Fruit fly (Drosophila melanogaster): Measurements from ENCODE around the gene Lint-O.

The Lint-O gene

dm6 chrX:2708156-2708734 is 9.7 kb downstream of the Lint-O start, which contains the start of gene CG2681 (continued):
- TF ChIP-seq inv (GFP tag; IDR thresholded peaks at IDR 0.05; ENCODE audit: partially characterized antibody): no peak
- no peak for TF ChIP-seq fd102C (GFP tag; optimal IDR thresholded peaks at IDR 0.05)
- TF ChIP-seq Usf (GFP tag; optimal IDR thresholded peaks at IDR 0.05): no peak
- no peak for TF ChIP-seq phol (tag; optimal IDR thresholded peaks at IDR 0.05)
- TF ChIP-seq jing (GFP tag; optimal IDR thresholded peaks at IDR 0.05): no peak
- TF ChIP-seq Aef1 (GFP tag; IDR thresholded peaks at IDR 0.05): peak; percentile 43; the same call in 1 of the 3 replicates
- TF ChIP-seq CG10321 (GFP tag; IDR thresholded peaks at IDR 0.05): no peak
- TF ChIP-seq CG11560 (tag; IDR thresholded peaks at IDR 0.05): 0 out of 3 replicates have a peak, but pooled peaks have one; percentile 37
- peak; percentile 31 for TF ChIP-seq Dip3 (GFP tag; optimal IDR thresholded peaks at IDR 0.05)
- TF ChIP-seq CG9609 (GFP tag; optimal IDR thresholded peaks at IDR 0.05): peak; percentile 22
- TF ChIP-seq grau (tag; optimal IDR thresholded peaks at IDR 0.05): peak; percentile 71
- TF ChIP-seq NfI (GFP tag; optimal IDR thresholded peaks at IDR 0.05): no peak
- peak; percentile 62 for TF ChIP-seq H2.0 (GFP tag; IDR thresholded peaks at IDR 0.05)
- no peak for TF ChIP-seq CG3407 (GFP tag; optimal IDR thresholded peaks at IDR 0.05)
- peak; percentile 7 for TF ChIP-seq bcd (GFP tag; optimal IDR thresholded peaks at IDR 0.05)
- TF ChIP-seq CG6813 (GFP tag; optimal IDR thresholded peaks at IDR 0.05): no peak
- TF ChIP-seq CG16813 (GFP tag; IDR thresholded peaks at IDR 0.05; ENCODE audit: partially characterized antibody): no peak
- no peak for TF ChIP-seq Fer3 (tag; optimal IDR thresholded peaks at IDR 0.05)
- peak; percentile 0 for TF ChIP-seq CG12155 (GFP tag; optimal IDR thresholded peaks at IDR 0.05)
- TF ChIP-seq row (GFP tag; IDR thresholded peaks at IDR 0.05): peak; percentile 66
- TF ChIP-seq B-H1 (GFP tag; IDR thresholded peaks at IDR 0.05): peak; percentile 14; the same call in 1 of the 3 replicates
- peak; percentile 70 for TF ChIP-seq H15 (GFP tag; IDR thresholded peaks at IDR 0.05)
- TF ChIP-seq CG17568 (GFP tag; optimal IDR thresholded peaks at IDR 0.05): no peak
- no peak for TF ChIP-seq kni (GFP tag; optimal IDR thresholded peaks at IDR 0.05)
- TF ChIP-seq cato (GFP tag; optimal IDR thresholded peaks at IDR 0.05; ENCODE audit: borderline replicate concordance): no peak
- peak; percentile 59; the same call in 1 of the 2 replicates for TF ChIP-seq CG16779 (GFP tag; IDR thresholded peaks at IDR 0.05)
- peak; percentile 6 for TF ChIP-seq CoRest (tag; optimal IDR thresholded peaks at IDR 0.05)
- peak; percentile 89 for TF ChIP-seq Med (GFP tag)
- no peak for TF ChIP-seq sim (GFP tag; IDR thresholded peaks at IDR 0.05)
- TF ChIP-seq E2f1 (GFP tag; IDR thresholded peaks at IDR 0.05): peak; percentile 66
- TF ChIP-seq ssp (GFP tag; IDR thresholded peaks at IDR 0.05): 0 out of 2 replicates have a peak, but pooled peaks have one; percentile 15
- TF ChIP-seq unpg (GFP tag; optimal IDR thresholded peaks at IDR 0.05): peak; percentile 2
- TF ChIP-seq eve (GFP tag; optimal IDR thresholded peaks at IDR 0.05): no peak
- TF ChIP-seq Gug (GFP tag; IDR thresholded peaks at IDR 0.05): peak; percentile 74
- TF ChIP-seq tin (GFP tag; optimal IDR thresholded peaks at IDR 0.05): peak; percentile 6
- 0 out of 2 replicates have a peak, but pooled peaks have one; percentile 25 for TF ChIP-seq rib (GFP tag; IDR thresholded peaks at IDR 0.05)
- peak; percentile 23 for TF ChIP-seq zfh2 (GFP tag; optimal IDR thresholded peaks at IDR 0.05)
- no peak for TF ChIP-seq ro (GFP tag; IDR thresholded peaks at IDR 0.05)
- TF ChIP-seq CG10267 (tag; optimal IDR thresholded peaks at IDR 0.05): no peak
- peak; percentile 45 for TF ChIP-seq CG14014 (GFP tag; IDR thresholded peaks at IDR 0.05)
- peak; percentile 14 for TF ChIP-seq CG8944 (GFP tag; optimal IDR thresholded peaks at IDR 0.05)
- TF ChIP-seq CG13424 (tag; optimal IDR thresholded peaks at IDR 0.05): peak; percentile 3
- peak; percentile 31; the same call in 1 of the 2 replicates for TF ChIP-seq CG31224 (GFP tag; IDR thresholded peaks at IDR 0.05)
- no peak for TF ChIP-seq CG12104 (GFP tag; optimal IDR thresholded peaks at IDR 0.05)
- no peak for TF ChIP-seq NC2α (GFP tag; optimal IDR thresholded peaks at IDR 0.05)
- TF ChIP-seq CG4854 (GFP tag; optimal IDR thresholded peaks at IDR 0.05): no peak
- TF ChIP-seq CG4617 (GFP tag; optimal IDR thresholded peaks at IDR 0.05; ENCODE audit: borderline replicate concordance): no peak
- TF ChIP-seq Hmr (GFP tag; optimal IDR thresholded peaks at IDR 0.05): no peak
- TF ChIP-seq ems (GFP tag; optimal IDR thresholded peaks at IDR 0.05): no peak
- TF ChIP-seq CG4404 (GFP tag; IDR thresholded peaks at IDR 0.05): 0 out of 2 replicates have a peak, but pooled peaks have one; percentile 28
